Fruit fly (Drosophila melanogaster): ENCODE data around the gene nub.

- TF ChIP-seq CG5204 (GFP tag; optimal IDR thresholded peaks at IDR 0.05) (no peak), ovo (GFP tag; optimal IDR thresholded peaks at IDR 0.05) (no peak), Crg-1 (GFP tag; optimal IDR thresholded peaks at IDR 0.05) (no peak), CG7045 (GFP tag; optimal IDR thresholded peaks at IDR 0.05) (no peak), tj (GFP tag; optimal IDR thresholded peaks at IDR 0.05) (no peak), CG14711 (tag; optimal IDR thresholded peaks at IDR 0.05) (no peak), Mnt (GFP tag; optimal IDR thresholded peaks at IDR 0.05) (no peak), kay (GFP tag; ENCODE audit: borderline replicate concordance) (no peak), CG33017 (tag; optimal IDR thresholded peaks at IDR 0.05) (no peak), pad (GFP tag; optimal IDR thresholded peaks at IDR 0.05) (no peak), Hr96 (GFP tag; optimal IDR thresholded peaks at IDR 0.05) (no peak)
Observed at dm6 chr2L:12602808-12603207, 15.4 kb downstream of the nub start.

All from whole organism, adult.